Worm (Caenorhabditis elegans) whole organism, L4 larva: ENCODE measurements around the gene srw-139.

ENCODE experiments used
- T20F7.1 ChIP-seq: fragments of 200-800 bp; sonication (Bioruptor generic); optimal IDR thresholded peaks from 2 replicates; lab custom pipeline; 2018; ENCODE audit warnings: mild to moderate bottlenecking, missing genetic modification characterization, missing compliant biosample characterization
- ama-1 ChIP-seq: fragments of 150-350 bp; optimal IDR thresholded peaks from 2 replicates; lab custom pipeline; 2014; ENCODE audit warnings: inconsistent platforms, mixed read lengths
- ctbp-1 ChIP-seq: fragments of 200-800 bp; sonication (Bioruptor generic); IDR thresholded peaks from 2 replicates; pipeline ENCODE4 v1.3.6; 2022; ENCODE audit warnings: missing genetic modification reagents, missing genetic modification characterization, missing compliant biosample characterization
- egl-43 ChIP-seq: fragments of 200-800 bp; sonication (Bioruptor generic); IDR thresholded peaks from 2 replicates; pipeline ENCODE4 v1.3.6; 2022; ENCODE audit warnings: missing genetic modification reagents, missing genetic modification characterization, missing compliant biosample characterization
- jun-1 ChIP-seq: fragments of 150-350 bp; optimal IDR thresholded peaks from 2 replicates; lab custom pipeline; 2014; ENCODE audit warnings: missing biosample characterization, missing genetic modification reagents, missing genetic modification characterization
- lin-1 ChIP-seq: fragments of 200-800 bp; sonication (Bioruptor generic); IDR thresholded peaks from 2 replicates; pipeline ENCODE4 v1.3.6; 2022; ENCODE audit warnings: missing genetic modification reagents, missing genetic modification characterization, missing compliant biosample characterization
- lir-3 ChIP-seq: sonication (generic microtip); optimal IDR thresholded peaks from 2 replicates; lab custom pipeline; 2016; ENCODE audit warnings: mild to moderate bottlenecking, missing genetic modification characterization, missing compliant biosample characterization
- nhr-77 ChIP-seq: fragments of 150-350 bp; optimal IDR thresholded peaks from 2 replicates; lab custom pipeline; 2014; ENCODE audit warnings: missing biosample characterization, missing genetic modification characterization
- tra-1 ChIP-seq: fragments of 200-800 bp; sonication (Bioruptor generic); IDR thresholded peaks from 2 replicates; pipeline ENCODE4 v1.3.6; 2022; ENCODE audit warnings: missing genetic modification reagents, missing genetic modification characterization, missing compliant biosample characterization

DNA sequence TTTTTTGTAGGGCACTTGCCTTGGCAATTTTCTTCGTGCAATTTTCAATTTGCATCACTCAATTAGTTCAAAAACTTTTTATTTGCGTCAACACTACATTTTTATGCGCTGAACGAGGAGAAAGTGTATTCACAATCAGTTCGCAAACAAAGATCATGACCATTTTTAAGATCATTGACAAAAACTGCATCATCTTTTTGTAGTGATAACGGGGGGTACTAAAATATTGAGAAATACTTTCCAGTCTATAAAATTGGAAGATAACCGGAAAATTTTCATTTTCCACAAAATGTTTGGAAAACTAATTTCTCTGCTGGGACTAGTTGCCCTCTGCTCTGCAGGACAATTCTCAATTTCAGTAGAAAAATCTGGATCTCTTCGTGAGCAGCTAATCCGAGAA is 39.1 kb upstream of the srw-139 start, which contains the start of gene asp-8:
- TF ChIP-seq ctbp-1 (GFP tag; lab: Robert Waterston, UW) (no peak), egl-43 (GFP tag; lab: Robert Waterston, UW) (no peak), tra-1 (no peak), nhr-77 (no peak), jun-1 (no peak), lir-3 (no peak), T20F7.1 (GFP tag; lab: Kevin White, UChicago) (no peak), lin-1 (GFP tag; lab: Robert Waterston, UW) (no peak), ama-1 (lab: Kevin White, UChicago) (no peak)
